Worm (Caenorhabditis elegans) whole organism, L1 larva: Measurements from ENCODE around the gene C03B1.2.

ENCODE experiments used
- C04F5.9 ChIP-seq: sonication (generic microtip); optimal IDR thresholded peaks from 2 replicates; lab custom pipeline; 2016; ENCODE audit warnings: missing genetic modification characterization, missing compliant biosample characterization
- Y116A8C.19 ChIP-seq: sonication (generic microtip); optimal IDR thresholded peaks from 2 replicates; lab custom pipeline; 2016; ENCODE audit warnings: missing compliant biosample characterization, missing genetic modification characterization, borderline replicate concordance
- alr-1 ChIP-seq: fragments of 200-800 bp; sonication (Bioruptor generic); optimal IDR thresholded peaks from 2 replicates; lab custom pipeline; 2018; ENCODE audit warnings: borderline replicate concordance, mild to moderate bottlenecking, missing genetic modification characterization, missing compliant biosample characterization
- aly-2 ChIP-seq: fragments of 150-350 bp; optimal IDR thresholded peaks from 2 replicates; lab custom pipeline; 2014; ENCODE audit warnings: missing biosample characterization, missing genetic modification characterization
- blmp-1 ChIP-seq: fragments of 150-350 bp; optimal IDR thresholded peaks from 2 replicates; lab custom pipeline; 2014; ENCODE audit warnings: missing biosample characterization, missing genetic modification characterization
- ceh-88 ChIP-seq: fragments of 200-800 bp; sonication (Bioruptor generic); IDR thresholded peaks from 2 replicates; pipeline ENCODE4 v1.3.6; 2022; ENCODE audit warnings: missing genetic modification characterization, missing compliant biosample characterization
- dsc-1 ChIP-seq: sonication (generic microtip); optimal IDR thresholded peaks from 2 replicates; lab custom pipeline; 2016; ENCODE audit warnings: mild to moderate bottlenecking, missing genetic modification characterization, missing compliant biosample characterization
- elt-2 ChIP-seq: sonication (generic microtip); optimal IDR thresholded peaks from 2 replicates; lab custom pipeline; 2016; ENCODE audit warnings: missing genetic modification characterization, mild to moderate bottlenecking, inconsistent platforms, missing compliant biosample characterization, missing genetic modification reagents
- fkh-10 ChIP-seq: sonication (generic microtip); optimal IDR thresholded peaks from 2 replicates; lab custom pipeline; 2017; ENCODE audit warnings: missing biosample characterization, missing genetic modification reagents, missing genetic modification characterization
- fos-1 ChIP-seq: fragments of 150-350 bp; optimal IDR thresholded peaks from 2 replicates; lab custom pipeline; 2014; ENCODE audit warnings: missing biosample characterization, missing genetic modification characterization
- hlh-17 ChIP-seq: fragments of 200-800 bp; sonication (Bioruptor generic); optimal IDR thresholded peaks from 2 replicates; lab custom pipeline; 2018; ENCODE audit warnings: missing genetic modification characterization, mild to moderate bottlenecking, missing compliant biosample characterization, moderate library complexity, borderline replicate concordance
- hlh-4 ChIP-seq: sonication (generic microtip); optimal IDR thresholded peaks from 2 replicates; lab custom pipeline; 2016; ENCODE audit warnings: mild to moderate bottlenecking, missing genetic modification characterization, missing compliant biosample characterization
- hpl-2 ChIP-seq: fragments of 150-350 bp; optimal IDR thresholded peaks from 2 replicates; lab custom pipeline; 2014; ENCODE audit warnings: missing biosample characterization, missing genetic modification reagents, missing genetic modification characterization
- jun-1 ChIP-seq: fragments of 150-350 bp; optimal IDR thresholded peaks from 2 replicates; lab custom pipeline; 2014; ENCODE audit warnings: missing biosample characterization, missing genetic modification reagents, missing genetic modification characterization
- lin-14 ChIP-seq: fragments of 200-800 bp; sonication (Bioruptor generic); optimal IDR thresholded peaks from 2 replicates; lab custom pipeline; 2018; ENCODE audit warnings: mild to moderate bottlenecking, missing genetic modification characterization, moderate library complexity, missing compliant biosample characterization
- lin-35 ChIP-seq, 2 experiments: fragments of 150-350 bp; optimal IDR thresholded peaks; 2 replicates each; lab custom pipeline; 2014; ENCODE audit warnings: missing biosample characterization in 2 of 2, missing genetic modification characterization in 2 of 2, missing genetic modification reagents in 2 of 2
- mep-1 ChIP-seq: fragments of 150-350 bp; optimal IDR thresholded peaks from 2 replicates; lab custom pipeline; 2014; ENCODE audit warnings: missing biosample characterization, missing genetic modification characterization
- nhr-12 ChIP-seq: sonication (generic microtip); optimal IDR thresholded peaks from 2 replicates; lab custom pipeline; 2017; ENCODE audit warnings: missing biosample characterization, missing genetic modification characterization
- nhr-237 ChIP-seq: fragments of 150-350 bp; optimal IDR thresholded peaks from 2 replicates; lab custom pipeline; 2014; ENCODE audit warnings: missing biosample characterization, missing genetic modification characterization
- nhr-76 ChIP-seq: sonication (generic microtip); optimal IDR thresholded peaks from 2 replicates; lab custom pipeline; 2017; ENCODE audit warnings: missing biosample characterization, missing genetic modification characterization
- nhr-84 ChIP-seq: sonication (generic microtip); optimal IDR thresholded peaks from 2 replicates; lab custom pipeline; 2017; ENCODE audit warnings: missing biosample characterization, missing genetic modification characterization
- pag-3 ChIP-seq: sonication (generic microtip); optimal IDR thresholded peaks from 2 replicates; lab custom pipeline; 2017; ENCODE audit warnings: missing genetic modification characterization, mild to moderate bottlenecking, missing compliant biosample characterization, antibody characterized with exemption, borderline replicate concordance; ENCODE audit not compliant: insufficient read depth
- snpc-4 ChIP-seq: fragments of 150-350 bp; optimal IDR thresholded peaks from 2 replicates; lab custom pipeline; 2014; ENCODE audit warnings: missing biosample characterization, missing genetic modification characterization
- snu-23 ChIP-seq: sonication (generic microtip); optimal IDR thresholded peaks from 2 replicates; lab custom pipeline; 2016; ENCODE audit warnings: missing genetic modification characterization, missing compliant biosample characterization
- sox-4 ChIP-seq: sonication (generic microtip); optimal IDR thresholded peaks from 2 replicates; lab custom pipeline; 2016; ENCODE audit warnings: missing genetic modification characterization, missing compliant biosample characterization
- sptf-1 ChIP-seq: fragments of 150-350 bp; optimal IDR thresholded peaks from 2 replicates; lab custom pipeline; 2014; ENCODE audit warnings: missing biosample characterization, missing genetic modification characterization
- sup-37 ChIP-seq: fragments of 200-800 bp; sonication (Bioruptor generic); optimal IDR thresholded peaks from 2 replicates; lab custom pipeline; 2018; ENCODE audit warnings: mild to moderate bottlenecking, missing genetic modification characterization, missing compliant biosample characterization
- swsn-7 ChIP-seq: sonication (generic microtip); optimal IDR thresholded peaks from 2 replicates; lab custom pipeline; 2016; ENCODE audit warnings: missing genetic modification characterization, missing compliant biosample characterization
- tlp-1 ChIP-seq: fragments of 150-350 bp; optimal IDR thresholded peaks from 2 replicates; lab custom pipeline; 2014; ENCODE audit warnings: missing biosample characterization, missing genetic modification characterization
- unc-30 ChIP-seq: sonication (generic microtip); optimal IDR thresholded peaks from 2 replicates; lab custom pipeline; 2017; ENCODE audit warnings: missing biosample characterization, missing genetic modification characterization
- unc-98 ChIP-seq: fragments of 200-800 bp; sonication (Bioruptor generic); IDR thresholded peaks from 2 replicates; pipeline ENCODE4 v1.3.6; 2022; ENCODE audit warnings: missing genetic modification characterization, missing compliant biosample characterization
- vab-15 ChIP-seq: sonication (generic microtip); optimal IDR thresholded peaks from 2 replicates; lab custom pipeline; 2017; ENCODE audit warnings: missing genotype, mild to moderate bottlenecking, missing genetic modification characterization, missing compliant biosample characterization
- xbp-1 ChIP-seq: sonication (generic microtip); optimal IDR thresholded peaks from 2 replicates; lab custom pipeline; 2016; ENCODE audit warnings: missing genetic modification characterization, missing compliant biosample characterization
- zag-1 ChIP-seq: fragments of 150-350 bp; optimal IDR thresholded peaks from 2 replicates; lab custom pipeline; 2014; ENCODE audit warnings: missing biosample characterization, missing genetic modification characterization
- zip-4 ChIP-seq: fragments of 200-800 bp; sonication (Bioruptor generic); optimal IDR thresholded peaks from 2 replicates; lab custom pipeline; 2018; ENCODE audit warnings: mild to moderate bottlenecking, missing genetic modification characterization, moderate library complexity, missing compliant biosample characterization
- ztf-4 ChIP-seq: fragments of 150-350 bp; optimal IDR thresholded peaks from 2 replicates; lab custom pipeline; 2014; ENCODE audit warnings: missing biosample characterization, missing genetic modification characterization

The C03B1.2 gene

ce11 chrX:6341513-6341912 lies 28.3 kb upstream of the C03B1.2 start, which contains the start of gene C03B1.7:
TSS of gene C03B1.7 (plus strand) at chrX:6341813.
- TF ChIP-seq sox-4 (tag; lab: Kevin White, UChicago) (no peak), fos-1 (tag; lab: Kevin White, UChicago) (no peak), hlh-17 (no peak), hpl-2 (GFP tag; lab: Kevin White, UChicago) (no peak), snpc-4 (no peak), mep-1 (tag; lab: Kevin White, UChicago) (no peak), elt-2 (tag; lab: Kevin White, UChicago) (no peak), ztf-4 (tag; lab: Kevin White, UChicago) (no peak)

ce11 chrX:6345785-6346184 lies 24.0 kb upstream of the C03B1.2 start:
- no peak for TF ChIP-seq Y116A8C.19
- TF ChIP-seq C04F5.9 (tag; lab: Kevin White, UChicago), result no peak
- TF ChIP-seq jun-1 (tag; lab: Kevin White, UChicago), result no peak
- no peak for TF ChIP-seq xbp-1
- TF ChIP-seq blmp-1 (tag; lab: Kevin White, UChicago), result no peak
- TF ChIP-seq snu-23 (GFP tag; lab: Kevin White, UChicago), result no peak
- no peak for TF ChIP-seq zag-1
- no peak for TF ChIP-seq sptf-1 (tag; lab: Kevin White, UChicago)
- TF ChIP-seq sox-4 (tag; lab: Kevin White, UChicago), result no peak
- no peak for TF ChIP-seq nhr-12 (tag; lab: Kevin White, UChicago)
- TF ChIP-seq vab-15 (tag; lab: Kevin White, UChicago), result no peak
- TF ChIP-seq zip-4 (GFP tag; lab: Kevin White, UChicago), result no peak
- no peak for TF ChIP-seq swsn-7 (tag; lab: Kevin White, UChicago)
- TF ChIP-seq nhr-76, result no peak
- TF ChIP-seq aly-2 (tag; lab: Kevin White, UChicago), result no peak
- TF ChIP-seq hlh-4, result no peak
- no peak for TF ChIP-seq unc-98 (GFP tag; lab: Robert Waterston, UW)
- no peak for TF ChIP-seq ceh-88 (GFP tag; lab: Robert Waterston, UW)
- TF ChIP-seq tlp-1, result no peak
- TF ChIP-seq mep-1 (tag; lab: Kevin White, UChicago), result no peak

ce11 chrX:6347013-6347412 lies 22.8 kb upstream of the C03B1.2 start, which contains the start of gene C03B1.9:
TSS of gene C03B1.9 (minus strand) at chrX:6347113.
- TF ChIP-seq nhr-237, result no peak
- TF ChIP-seq lin-14 (GFP tag; lab: Kevin White, UChicago), result no peak
- TF ChIP-seq lin-35 (GFP tag; optimal IDR thresholded peaks at IDR 0.05; lab: Kevin White, UChicago), result no peak
- no peak for TF ChIP-seq zip-4 (GFP tag; lab: Kevin White, UChicago)
- no peak for TF ChIP-seq nhr-76
- TF ChIP-seq sptf-1 (tag; lab: Kevin White, UChicago), result no peak
- TF ChIP-seq nhr-84 (tag; lab: Kevin White, UChicago), result no peak
- no peak for TF ChIP-seq hpl-2 (GFP tag; lab: Kevin White, UChicago)
- no peak for TF ChIP-seq alr-1 (tag; lab: Kevin White, UChicago)
- TF ChIP-seq snpc-4, result no peak
- TF ChIP-seq sup-37 (GFP tag; lab: Kevin White, UChicago), result no peak
- TF ChIP-seq aly-2 (tag; lab: Kevin White, UChicago), result no peak
- TF ChIP-seq mep-1 (tag; lab: Kevin White, UChicago), result no peak
- no peak for TF ChIP-seq fkh-10

- no peak for TF ChIP-seq unc-30 (tag; lab: Kevin White, UChicago)
- TF ChIP-seq pag-3 (tag; lab: Kevin White, UChicago), result no peak
- peak; percentile 7 for TF ChIP-seq dsc-1
These were observed 19.8 kb upstream of the C03B1.2 start, which contains the start of gene C03B1.6 for ce11 chrX:6350016-6350415. TSS of gene C03B1.6 (plus strand) at chrX:6350316.
